Fruit fly (Drosophila melanogaster): ENCODE results near the gene CG17329.

- TF ChIP-seq CTCF (optimal IDR thresholded peaks at IDR 0.05), result no peak
- no peak for TF ChIP-seq CG8478 (optimal IDR thresholded peaks at IDR 0.05)
These were observed 27.4 kb upstream of the CG17329 start for dm6 chr2L:16263723-16264122.

All from S2 (cell line).